Worm (Caenorhabditis elegans) whole organism, mixed stage, embryonic: ENCODE measurements around the gene ZK721.4.

ENCODE experiments used
- ceh-43 ChIP-seq: fragments of 200-800 bp; sonication (Bioruptor generic); optimal IDR thresholded peaks from 2 replicates; lab custom pipeline; 2018; ENCODE audit warnings: mild to moderate bottlenecking, missing genetic modification characterization, moderate library complexity, missing compliant biosample characterization
- drap-1 ChIP-seq: fragments of 200-800 bp; sonication (Bioruptor generic); optimal IDR thresholded peaks from 3 replicates; lab custom pipeline; 2018; ENCODE audit warnings: mild to moderate bottlenecking, missing genetic modification characterization, missing compliant biosample characterization
- lin-13 ChIP-seq: fragments of 150-350 bp; optimal IDR thresholded peaks from 2 replicates; lab custom pipeline; 2014; ENCODE audit warnings: missing biosample characterization, missing genetic modification characterization
- lsy-2 ChIP-seq: fragments of 150-350 bp; optimal IDR thresholded peaks from 2 replicates; lab custom pipeline; 2014; ENCODE audit warnings: missing biosample characterization, missing genetic modification characterization
- nhr-76 ChIP-seq: sonication (generic microtip); optimal IDR thresholded peaks from 2 replicates; lab custom pipeline; 2017; ENCODE audit warnings: missing biosample characterization, missing genetic modification characterization
- pha-4 ChIP-seq: fragments of 150-350 bp; optimal IDR thresholded peaks from 2 replicates; lab custom pipeline; 2018; ENCODE audit warnings: missing biosample characterization, missing genetic modification reagents, missing genetic modification characterization
- unc-62 ChIP-seq: fragments of 150-350 bp; optimal IDR thresholded peaks from 2 replicates; lab custom pipeline; 2014; ENCODE audit warnings: missing biosample characterization, missing genetic modification reagents, missing genetic modification characterization
- ztf-11 ChIP-seq: fragments of 150-350 bp; optimal IDR thresholded peaks from 2 replicates; lab custom pipeline; 2014; ENCODE audit warnings: missing biosample characterization, missing genetic modification characterization

ce11 chrX:8817929-8818328 lies 39.3 kb downstream of the ZK721.4 start:
- TF ChIP-seq ceh-43 (GFP tag; lab: Kevin White, UChicago) (no peak), pha-4 (tag; lab: Kevin White, UChicago) (peak; percentile 71), nhr-76 (tag; lab: Kevin White, UChicago) (no peak), ztf-11 (tag; lab: Kevin White, UChicago) (no peak), lsy-2 (tag; lab: Kevin White, UChicago) (no peak), drap-1 (GFP tag; lab: Kevin White, UChicago) (peak; percentile 50), lin-13 (tag; lab: Kevin White, UChicago) (no peak), unc-62 (no peak)
